Worm (Caenorhabditis elegans): ENCODE measurements around the gene srz-96.

Gene srz-96

ce11 chrV:17198926-17199325 lies at the start of gene srz-96:
Gene srz-96, plus strand, starts transcription at chrV:17199226.
- no peak for TF ChIP-seq M03D4.4 (tag; optimal IDR thresholded peaks at IDR 0.05)
- TF ChIP-seq nhr-237 (tag; optimal IDR thresholded peaks at IDR 0.05), result no peak
- TF ChIP-seq sem-2 (GFP tag; optimal IDR thresholded peaks at IDR 0.05), result no peak
- TF ChIP-seq ceh-83 (GFP tag; optimal IDR thresholded peaks at IDR 0.05), result no peak
- no peak for TF ChIP-seq lsy-2 (tag; optimal IDR thresholded peaks at IDR 0.05)
- TF ChIP-seq nhr-28 (tag; optimal IDR thresholded peaks at IDR 0.05), result no peak
- TF ChIP-seq nhr-76 (tag; optimal IDR thresholded peaks at IDR 0.05), result no peak
- no peak for TF ChIP-seq ces-1 (GFP tag; optimal IDR thresholded peaks at IDR 0.05)
- no peak for TF ChIP-seq hlh-1 (tag; optimal IDR thresholded peaks at IDR 0.05)
- no peak for TF ChIP-seq pha-4 (tag; optimal IDR thresholded peaks at IDR 0.05)
- no peak for TF ChIP-seq cnd-1 (tag; optimal IDR thresholded peaks at IDR 0.05)
- no peak for TF ChIP-seq unc-120 (tag; optimal IDR thresholded peaks at IDR 0.05; ENCODE audit: poor library complexity, severe bottlenecking)
- TF ChIP-seq mab-5 (tag; optimal IDR thresholded peaks at IDR 0.05), result no peak

ce11 chrV:17151292-17151691 lies 47.7 kb upstream of the srz-96 start:
- no peak for TF ChIP-seq snpc-4 (tag; optimal IDR thresholded peaks at IDR 0.05)
- no peak for TF ChIP-seq nhr-237 (tag; optimal IDR thresholded peaks at IDR 0.05)
- no peak for TF ChIP-seq hlh-1 (tag; optimal IDR thresholded peaks at IDR 0.05)
- no peak for TF ChIP-seq mls-2 (tag; optimal IDR thresholded peaks at IDR 0.05)
- no peak for TF ChIP-seq lin-32 (GFP tag; optimal IDR thresholded peaks at IDR 0.05)
- TF ChIP-seq unc-39 (tag; optimal IDR thresholded peaks at IDR 0.05), result no peak

ce11 chrV:17154944-17155343 lies 44.1 kb upstream of the srz-96 start:
- TF ChIP-seq sptf-1 (tag; optimal IDR thresholded peaks at IDR 0.05) (no peak), nhr-28 (tag; optimal IDR thresholded peaks at IDR 0.05) (no peak), unc-39 (tag; optimal IDR thresholded peaks at IDR 0.05) (no peak), nhr-12 (tag; optimal IDR thresholded peaks at IDR 0.05) (no peak), lin-13 (tag; optimal IDR thresholded peaks at IDR 0.05) (no peak), ceh-83 (GFP tag; optimal IDR thresholded peaks at IDR 0.05) (no peak), zip-8 (tag; optimal IDR thresholded peaks at IDR 0.05) (no peak), elt-3 (tag; optimal IDR thresholded peaks at IDR 0.05) (no peak), nhr-2 (tag; optimal IDR thresholded peaks at IDR 0.05) (no peak), flh-1 (GFP tag; optimal IDR thresholded peaks at IDR 0.05) (no peak), ztf-11 (tag; optimal IDR thresholded peaks at IDR 0.05) (no peak), sem-2 (GFP tag; optimal IDR thresholded peaks at IDR 0.05) (no peak), unc-62 (GFP tag; optimal IDR thresholded peaks at IDR 0.05) (no peak)

- TF ChIP-seq lin-13 (tag; optimal IDR thresholded peaks at IDR 0.05), result no peak
- no peak for TF ChIP-seq ham-2 (GFP tag; optimal IDR thresholded peaks at IDR 0.05)
- TF ChIP-seq tbx-8 (GFP tag; optimal IDR thresholded peaks at IDR 0.05), result no peak
- TF ChIP-seq mls-2 (tag; optimal IDR thresholded peaks at IDR 0.05), result no peak
Observed at ce11 chrV:17155384-17155858, 43.6 kb upstream of the srz-96 start, which contains the start of gene F40D4.17. Gene F40D4.17, minus strand, starts transcription at chrV:17155434.

ce11 chrV:17157154-17157553 lies 41.9 kb upstream of the srz-96 start, which contains the start of gene F40D4.13:
Gene F40D4.13, minus strand, starts transcription at chrV:17157254.
- TF ChIP-seq unc-39 (tag; optimal IDR thresholded peaks at IDR 0.05) (no peak), hlh-1 (tag; optimal IDR thresholded peaks at IDR 0.05) (no peak), nhr-28 (tag; optimal IDR thresholded peaks at IDR 0.05) (no peak), sptf-1 (tag; optimal IDR thresholded peaks at IDR 0.05) (no peak), lsy-2 (tag; optimal IDR thresholded peaks at IDR 0.05) (no peak), blmp-1 (tag; optimal IDR thresholded peaks at IDR 0.05) (no peak), elt-1 (tag; optimal IDR thresholded peaks at IDR 0.05; ENCODE audit: borderline replicate concordance, insufficient read depth) (no peak), lin-32 (GFP tag; optimal IDR thresholded peaks at IDR 0.05) (no peak), mab-5 (tag; optimal IDR thresholded peaks at IDR 0.05) (no peak), bed-3 (GFP tag; optimal IDR thresholded peaks at IDR 0.05) (no peak), nhr-237 (tag; optimal IDR thresholded peaks at IDR 0.05) (no peak), flh-1 (GFP tag; optimal IDR thresholded peaks at IDR 0.05) (no peak), nhr-76 (tag; optimal IDR thresholded peaks at IDR 0.05) (no peak)
